Fruit fly (Drosophila melanogaster): Measurements from ENCODE around the gene zuc.

dm6 chr2L:11955839-11956238, 33.8 kb downstream of the zuc start:
- TF ChIP-seq CG8478 (optimal IDR thresholded peaks at IDR 0.05) (no peak), CTCF (optimal IDR thresholded peaks at IDR 0.05) (no peak)

Measured in S2 (cell line).